Fruit fly (Drosophila melanogaster) S2 (cell line): ENCODE measurements around the gene RfC3.

Experiments
- CG8478 ChIP-seq: fragments of >200 bp; optimal IDR thresholded peaks from 2 replicates; lab custom pipeline; 2018
- CTCF ChIP-seq, 2 experiments: fragments of >200 bp; optimal IDR thresholded peaks; 2 replicates each; lab custom pipeline; 2018

The RfC3 gene

DNA sequence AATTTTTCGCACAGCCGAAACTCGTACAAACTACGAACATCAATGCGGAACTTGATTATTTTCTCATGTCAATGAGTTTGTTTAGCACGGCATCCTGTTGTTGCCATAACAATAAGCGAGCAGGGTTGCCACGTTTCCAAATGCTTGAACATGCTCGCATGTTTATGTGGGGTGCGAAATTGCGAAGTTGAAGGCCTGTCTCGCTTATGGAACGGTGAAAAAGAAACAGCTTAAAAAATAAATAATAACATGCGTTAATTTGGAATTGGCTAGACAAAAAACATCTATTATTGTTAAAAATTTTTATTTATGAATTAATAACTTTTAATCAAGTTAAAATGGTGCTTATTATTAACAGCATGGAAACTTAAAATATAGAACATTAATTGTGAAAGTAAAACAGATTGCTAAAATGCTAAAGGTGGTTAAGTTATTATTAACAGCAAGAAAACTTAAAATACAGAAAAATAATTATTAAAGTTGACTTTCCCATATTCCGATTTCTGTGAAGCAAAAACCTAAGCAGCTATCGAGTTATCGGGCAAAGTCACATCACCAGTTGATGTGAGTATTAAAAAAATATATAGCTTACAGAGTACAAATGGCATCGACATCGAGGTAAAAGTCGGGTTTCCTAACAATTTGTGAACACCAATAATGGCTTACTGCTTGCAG, 11.9 kb downstream of the RfC3 start, which contains the start of the genes Bug22 and TfIIB:
Gene Bug22 (minus strand): TSS at position 117 of the 675 bp plus-strand sequence.
Gene TfIIB (plus strand): TSS at position 537 of the 675 bp plus-strand sequence.
- TF ChIP-seq CG8478: no peak
- TF ChIP-seq CTCF (optimal IDR thresholded peaks at IDR 0.05; lab: Kevin White, UChicago): no peak

DNA sequence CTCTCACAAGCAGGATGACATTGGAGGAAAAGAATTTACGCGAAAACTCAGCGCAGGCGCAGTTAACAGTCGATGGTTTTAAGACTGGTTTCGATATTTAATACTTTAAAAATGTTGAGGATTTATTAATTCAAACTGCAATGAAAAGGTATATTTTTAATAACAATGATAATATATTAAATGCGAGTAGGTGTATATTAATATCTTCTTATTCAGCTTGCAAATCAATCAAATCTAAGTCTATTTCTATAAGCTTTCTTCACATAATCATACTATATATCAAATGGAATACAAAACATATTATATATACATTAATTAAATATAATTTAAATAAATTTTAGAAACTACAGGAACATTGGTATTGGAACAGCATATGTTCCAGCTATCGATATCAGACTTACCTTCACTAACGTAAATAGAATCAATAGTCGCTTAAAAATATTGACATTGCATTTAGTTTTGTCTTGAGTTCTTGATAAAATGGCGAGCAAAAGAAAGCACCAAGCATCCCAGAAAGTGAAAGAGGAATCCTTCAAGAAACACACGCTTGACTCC, 16.7 kb downstream of the RfC3 start, which contains the start of the genes TBC1D16 and holn1:
Gene TBC1D16 (minus strand): TSS at position 51 of the 555 bp plus-strand sequence.
Gene holn1 (plus strand): TSS at position 390 of the 555 bp plus-strand sequence.
- TF ChIP-seq CTCF (optimal IDR thresholded peaks at IDR 0.05; lab: Kevin White, UChicago) (no peak), CG8478 (no peak)

DNA sequence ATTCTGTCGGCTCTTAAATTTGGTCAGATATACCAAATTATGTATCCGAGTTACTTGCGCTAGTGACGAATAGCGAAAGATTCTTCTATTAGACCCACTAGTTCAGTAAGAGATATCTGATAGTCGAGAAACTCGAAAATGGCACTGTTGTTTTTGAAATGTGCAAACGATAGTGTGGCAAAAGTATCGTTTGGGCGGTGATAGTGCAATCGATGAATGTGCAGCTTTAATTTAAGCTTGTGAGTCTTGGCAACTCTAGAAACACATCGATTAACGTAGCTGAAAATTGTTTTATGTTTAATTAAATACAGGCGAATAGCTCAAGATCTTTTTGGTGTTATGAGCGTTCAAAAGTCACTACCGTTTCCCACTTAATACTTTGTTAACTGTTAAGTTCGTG, 18.3 kb downstream of the RfC3 start, which contains the start of gene STUB1:
Gene STUB1 (plus strand): TSS at position 232 of the 400 bp plus-strand sequence.
- no peak for TF ChIP-seq CG8478
- no peak for TF ChIP-seq CTCF (optimal IDR thresholded peaks at IDR 0.05; lab: Kevin White, UChicago)

DNA sequence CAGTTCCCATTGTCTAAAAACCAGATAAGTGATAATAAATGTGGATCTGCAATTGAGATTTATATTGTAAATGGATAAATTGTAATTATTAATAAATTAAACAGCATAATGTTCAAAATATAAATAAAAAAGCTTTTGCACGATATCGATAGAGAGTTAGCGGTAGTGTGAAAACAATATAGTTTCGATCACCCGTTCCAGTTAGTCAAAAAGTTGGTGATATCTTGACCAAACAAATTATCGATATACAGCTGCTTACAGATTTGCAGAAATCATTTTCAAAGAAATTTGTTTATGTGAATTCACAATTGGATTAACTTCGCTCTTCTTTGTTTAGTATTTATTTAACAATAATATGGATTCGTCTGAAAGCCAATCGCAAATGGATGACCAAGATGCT, 20.2 kb downstream of the RfC3 start, which contains the start of gene Nse4:
Gene Nse4 (plus strand): TSS at position 267 of the 400 bp plus-strand sequence.
- TF ChIP-seq CG8478 (no peak), CTCF (optimal IDR thresholded peaks at IDR 0.05; lab: Kevin White, UChicago) (no peak)

DNA sequence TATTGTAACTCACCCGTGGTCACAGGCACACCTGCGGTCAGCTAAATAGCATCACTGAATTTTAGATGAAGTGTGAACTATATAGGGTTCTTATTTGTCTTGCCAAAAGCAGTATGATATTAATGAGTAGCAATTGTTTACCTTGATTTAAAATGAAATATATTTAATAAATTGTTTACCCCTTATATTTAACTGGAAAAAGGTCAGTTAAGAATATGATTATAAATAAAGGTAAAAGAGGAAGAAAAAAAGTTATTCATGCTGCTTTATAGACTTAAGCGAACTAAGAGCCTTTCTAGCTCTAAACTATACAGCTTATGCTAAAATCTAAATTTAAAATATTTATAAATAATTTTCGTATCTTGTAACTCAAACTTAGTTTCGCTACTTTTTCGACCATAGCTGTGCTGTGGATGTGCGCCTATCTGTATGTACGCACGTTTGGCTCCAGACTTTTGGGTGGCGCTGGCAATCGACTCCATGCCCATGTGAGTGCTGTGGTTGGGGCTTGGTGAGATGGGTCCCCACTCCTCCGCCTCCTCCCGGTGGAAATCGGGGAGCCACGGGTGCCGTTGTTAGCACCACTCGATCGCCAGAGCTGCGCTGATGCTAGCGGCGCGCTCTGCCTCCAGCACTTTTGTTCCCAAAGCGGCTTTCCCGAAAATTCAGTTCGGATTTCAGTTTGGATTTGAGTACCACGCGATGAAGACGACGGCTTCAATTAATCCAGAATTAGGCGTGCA, 23.2 kb downstream of the RfC3 start, which contains the start of gene loh:
Gene loh (plus strand): TSS at position 487 of the 743 bp plus-strand sequence.
- no peak for TF ChIP-seq CTCF (optimal IDR thresholded peaks at IDR 0.05; lab: Kevin White, UChicago)
- TF ChIP-seq CG8478: no peak

DNA sequence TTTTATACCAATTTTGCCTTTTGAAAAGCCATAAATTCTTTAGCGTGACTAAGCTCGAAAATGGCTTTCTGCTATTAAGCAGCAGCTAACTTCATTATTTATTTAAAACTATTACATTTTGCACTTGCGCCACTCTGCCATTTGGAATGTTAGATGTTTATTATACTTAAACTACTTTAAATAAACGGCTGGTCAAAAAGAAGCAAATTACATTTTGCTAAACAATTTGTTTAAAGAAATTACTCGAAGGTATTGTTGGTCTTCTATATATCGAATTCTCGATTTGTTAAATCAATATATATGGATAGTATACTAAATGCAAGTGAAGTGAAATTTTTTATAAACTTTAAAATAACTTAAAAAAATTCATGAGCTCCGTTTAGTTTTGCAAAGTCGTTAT, 33.3 kb downstream of the RfC3 start, which contains the start of gene ppk10:
Gene ppk10 (minus strand): TSS at position 101 of the 400 bp plus-strand sequence.
- TF ChIP-seq CTCF (optimal IDR thresholded peaks at IDR 0.05; lab: Kevin White, UChicago): no peak
- no peak for TF ChIP-seq CG8478

DNA sequence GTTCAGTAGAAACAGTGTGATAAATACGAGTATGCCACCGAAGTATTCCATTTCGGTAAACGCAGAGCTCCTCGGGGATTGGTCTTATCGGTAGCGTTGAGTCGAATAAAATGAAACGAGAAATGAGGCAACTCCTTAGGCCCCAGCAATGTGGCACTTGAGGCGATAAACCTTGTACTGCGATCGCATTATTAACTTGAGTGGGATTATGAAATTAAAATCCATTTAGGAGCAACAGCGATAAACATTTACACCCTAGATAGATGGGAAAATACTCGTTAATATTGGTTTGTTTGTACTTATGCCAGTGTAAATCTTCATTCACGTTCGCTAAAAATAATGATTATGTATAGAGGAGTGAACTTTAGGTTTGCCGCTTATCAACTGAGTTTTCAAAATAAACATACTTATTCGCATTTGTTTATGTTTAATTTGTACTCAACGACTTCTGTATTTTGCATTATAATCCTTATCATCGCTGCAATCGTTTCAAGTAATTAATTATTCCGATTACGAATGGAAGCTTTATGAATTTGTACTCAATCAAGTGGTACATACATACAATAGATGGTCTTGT, 37.0 kb downstream of the RfC3 start:
- TF ChIP-seq CG8478 (no peak), CTCF (optimal IDR thresholded peaks at IDR 0.05; lab: Kevin White, UChicago) (no peak)

DNA sequence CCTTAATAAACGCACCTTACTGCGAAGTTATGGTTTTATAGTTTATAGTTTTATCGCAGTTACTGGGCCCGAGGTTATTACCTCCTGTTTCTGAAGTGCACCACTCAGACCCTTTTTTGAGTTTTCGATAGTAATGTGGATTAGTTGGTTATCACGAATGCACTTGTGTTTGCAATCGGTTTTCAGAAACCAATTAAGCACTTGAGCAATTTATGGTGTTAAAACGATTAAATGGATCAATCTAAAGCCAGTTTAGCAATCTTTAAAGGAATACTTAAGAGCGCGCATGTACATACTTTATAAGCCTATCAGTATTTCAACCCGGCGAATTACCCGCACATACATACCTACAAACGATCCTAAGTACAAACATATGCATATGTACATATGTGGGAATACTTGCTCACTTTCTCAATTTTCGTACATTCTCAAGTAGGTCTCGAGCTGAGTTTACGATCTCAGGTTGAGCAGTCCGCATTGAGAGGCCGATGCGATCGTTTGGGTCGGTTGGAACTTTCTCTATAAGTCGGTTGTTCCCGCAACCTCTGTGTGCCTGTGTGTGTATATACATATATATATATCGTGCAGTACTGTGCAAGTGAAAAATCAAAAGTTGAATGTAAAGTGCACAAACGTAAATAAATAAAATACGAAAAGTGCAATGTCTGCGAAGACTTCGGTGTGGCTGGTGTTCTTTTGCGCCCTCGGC, 38.4 kb downstream of the RfC3 start, which contains the start of the genes LManI and LManII:
Gene LManI (minus strand): TSS at position 51 of the 709 bp plus-strand sequence.
Gene LManII (plus strand): TSS at position 468 of the 709 bp plus-strand sequence.
- TF ChIP-seq CTCF (optimal IDR thresholded peaks at IDR 0.05; lab: Kevin White, UChicago) (no peak), CG8478 (no peak)

DNA sequence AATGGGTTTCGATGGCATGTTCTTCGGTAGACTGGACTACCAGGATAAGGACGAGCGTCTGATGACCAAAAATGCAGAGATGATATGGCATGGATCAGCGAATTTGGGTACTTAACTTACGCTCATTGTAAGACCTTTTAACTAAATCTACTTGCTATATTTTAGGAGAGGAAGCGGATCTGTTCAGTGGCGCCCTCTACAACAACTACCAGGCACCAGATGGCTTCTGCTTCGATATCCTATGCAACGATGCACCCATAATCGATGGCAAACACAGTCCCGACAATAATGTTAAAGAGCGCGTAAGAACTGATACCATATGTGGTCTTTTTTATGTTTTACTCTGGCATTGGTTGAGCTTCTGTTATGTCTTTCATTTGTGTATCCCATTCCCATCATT, 40.0 kb downstream of the RfC3 start:
- TF ChIP-seq CG8478 (no peak), CTCF (optimal IDR thresholded peaks at IDR 0.05; lab: Kevin White, UChicago) (peak; percentile 81 to 83)

DNA sequence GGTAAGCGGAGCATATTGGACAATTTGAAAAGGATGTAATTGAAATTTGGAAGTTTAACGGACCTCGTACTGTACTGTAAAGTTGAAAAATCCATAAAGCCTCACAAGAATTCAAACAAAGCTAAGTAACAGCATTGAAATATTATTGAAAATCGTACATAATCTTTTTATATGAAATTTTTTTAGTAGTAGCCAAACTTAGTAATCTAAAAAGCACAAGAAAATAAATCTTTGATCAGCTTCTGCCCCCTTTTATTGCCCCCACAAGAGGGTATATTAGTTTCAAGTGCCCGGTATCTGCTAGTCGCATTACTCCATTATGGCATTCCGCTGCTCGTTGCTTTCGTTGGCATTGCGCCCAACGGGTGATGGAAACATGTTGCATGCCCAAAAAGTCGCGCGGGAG, 47.9 kb downstream of the RfC3 start:
- TF ChIP-seq CTCF (optimal IDR thresholded peaks at IDR 0.05; lab: Kevin White, UChicago) (no peak), CG8478 (no peak)

DNA sequence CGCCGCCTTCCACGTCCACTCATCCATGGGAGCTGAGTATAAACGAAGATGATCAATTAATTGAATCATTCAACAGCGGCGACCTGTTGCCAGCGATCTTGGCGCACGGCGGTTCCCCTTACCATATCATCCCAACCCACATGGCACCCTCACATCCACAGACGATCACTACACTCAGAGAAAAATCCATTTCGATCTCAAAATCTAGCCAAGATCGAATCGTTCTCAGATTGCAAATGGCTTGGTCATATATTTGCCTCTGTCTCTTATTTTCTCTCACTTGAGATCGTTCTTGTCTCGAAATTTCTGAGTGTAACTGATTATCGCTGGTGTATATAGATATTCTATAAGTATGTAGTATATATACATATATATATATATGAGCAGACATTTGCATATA, 49.4 kb downstream of the RfC3 start:
- TF ChIP-seq CG8478 (no peak), CTCF (optimal IDR thresholded peaks at IDR 0.05; lab: Kevin White, UChicago) (no peak)

DNA sequence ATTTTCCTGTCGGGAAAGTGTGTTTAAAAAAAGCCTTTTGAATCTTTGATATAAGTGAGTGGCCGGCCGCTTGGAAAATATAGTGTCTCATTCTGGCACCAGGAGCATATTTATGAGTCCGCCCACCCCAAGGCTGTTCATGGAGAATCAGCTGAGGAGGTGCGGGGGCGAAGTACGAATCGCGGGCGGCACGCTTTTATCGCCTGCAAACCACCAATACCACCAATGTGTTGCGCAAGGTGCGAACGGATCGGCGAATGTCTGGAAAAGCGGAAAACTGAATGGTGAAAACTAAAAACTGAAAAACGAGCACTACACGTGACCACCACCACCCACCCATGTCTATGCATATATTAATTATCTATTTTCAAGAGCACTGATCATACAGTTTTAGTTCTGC, 50.0 kb downstream of the RfC3 start:
- TF ChIP-seq CTCF (optimal IDR thresholded peaks at IDR 0.05; lab: Kevin White, UChicago): no peak
- TF ChIP-seq CG8478: no peak

DNA sequence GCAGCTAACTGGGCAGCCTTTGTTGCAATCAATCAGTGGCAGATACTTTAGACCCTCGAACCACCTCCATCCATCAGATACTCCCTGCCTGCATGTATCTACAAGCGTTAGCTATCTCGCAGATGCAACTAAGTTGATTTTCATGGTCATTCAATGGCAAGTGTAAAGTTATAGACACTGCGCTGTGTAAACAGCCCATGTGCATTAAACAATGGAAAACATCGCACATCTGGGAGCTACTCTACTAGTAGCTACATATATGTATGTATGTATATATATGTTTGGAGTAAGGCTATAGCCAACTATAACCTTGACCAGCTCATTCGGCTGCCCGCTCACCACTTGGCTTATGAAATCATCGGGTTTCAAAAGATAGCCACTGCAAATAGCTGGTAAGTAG, 51.2 kb downstream of the RfC3 start:
- TF ChIP-seq CG8478: no peak
- TF ChIP-seq CTCF (optimal IDR thresholded peaks at IDR 0.05; lab: Kevin White, UChicago): no peak
